Worm (Caenorhabditis elegans) whole organism, early embryonic: ENCODE data around the gene str-261.

Source experiments
- B0310.2 ChIP-seq: sonication (generic microtip); optimal IDR thresholded peaks from 2 replicates; lab custom pipeline; 2016; ENCODE audit warnings: mild to moderate bottlenecking, missing genetic modification characterization, missing compliant biosample characterization
- F13C5.2 ChIP-seq: sonication (generic microtip); optimal IDR thresholded peaks from 2 replicates; lab custom pipeline; 2017; ENCODE audit warnings: mild to moderate bottlenecking, missing genetic modification characterization, inconsistent platforms, missing compliant biosample characterization
- aly-1 ChIP-seq: sonication (generic microtip); optimal IDR thresholded peaks from 2 replicates; lab custom pipeline; 2016; ENCODE audit warnings: missing genetic modification characterization, missing compliant biosample characterization
- ama-1 ChIP-seq: fragments of 150-350 bp; optimal IDR thresholded peaks from 2 replicates; lab custom pipeline; 2014
- ceh-13 ChIP-seq: fragments of 200-800 bp; sonication (Bioruptor generic); optimal IDR thresholded peaks from 2 replicates; lab custom pipeline; 2018; ENCODE audit warnings: mild to moderate bottlenecking, missing genetic modification characterization, missing compliant biosample characterization
- ceh-36 ChIP-seq: sonication (generic microtip); optimal IDR thresholded peaks from 2 replicates; lab custom pipeline; 2016; ENCODE audit warnings: missing genetic modification characterization, inconsistent platforms, missing compliant biosample characterization
- ets-7 ChIP-seq: sonication (generic microtip); optimal IDR thresholded peaks from 2 replicates; lab custom pipeline; 2016; ENCODE audit warnings: missing genotype, missing genetic modification characterization, missing compliant biosample characterization
- flt-1 ChIP-seq: fragments of 200-800 bp; sonication (Bioruptor generic); IDR thresholded peaks from 2 replicates; pipeline ENCODE4 v1.3.6; 2022; ENCODE audit warnings: missing genetic modification characterization, missing compliant biosample characterization
- hmbx-1 ChIP-seq: sonication (generic microtip); optimal IDR thresholded peaks from 2 replicates; lab custom pipeline; 2016; ENCODE audit warnings: mild to moderate bottlenecking, missing genetic modification characterization, missing compliant biosample characterization
- hmg-4 ChIP-seq: fragments of 200-800 bp; sonication (Bioruptor generic); optimal IDR thresholded peaks from 2 replicates; lab custom pipeline; 2018; ENCODE audit warnings: mild to moderate bottlenecking, missing genetic modification characterization, missing compliant biosample characterization
- hnd-1 ChIP-seq: sonication (generic microtip); optimal IDR thresholded peaks from 2 replicates; lab custom pipeline; 2016; ENCODE audit warnings: missing genetic modification characterization, missing compliant biosample characterization
- pes-1 ChIP-seq: fragments of 200-800 bp; sonication (Bioruptor generic); IDR thresholded peaks from 2 replicates; pipeline ENCODE4 v1.3.6; 2022; ENCODE audit warnings: missing genetic modification reagents, missing genetic modification characterization, missing compliant biosample characterization
- scrt-1 ChIP-seq: fragments of 200-800 bp; sonication (Bioruptor generic); IDR thresholded peaks from 2 replicates; pipeline ENCODE4 v1.3.6; 2022; ENCODE audit warnings: missing genetic modification characterization, missing compliant biosample characterization
- sea-1 ChIP-seq: fragments of 200-800 bp; sonication (Bioruptor generic); conservative IDR thresholded peaks from 2 replicates; pipeline ENCODE4 v1.3.6; 2022; ENCODE audit warnings: missing genetic modification characterization, missing compliant biosample characterization
- tbx-11 ChIP-seq: fragments of 200-800 bp; sonication (Bioruptor generic); IDR thresholded peaks from 2 replicates; pipeline ENCODE4 v1.3.6; 2022; ENCODE audit warnings: missing genetic modification characterization, missing compliant biosample characterization
- tbx-37 ChIP-seq: fragments of 200-800 bp; sonication (Bioruptor generic); conservative IDR thresholded peaks from 2 replicates; pipeline ENCODE4 v1.3.6; 2022; ENCODE audit warnings: missing genetic modification reagents, missing genetic modification characterization, missing compliant biosample characterization

The str-261 gene

ce11 chrIII:11107327-11107726 lies 33.0 kb downstream of the str-261 start:
- TF ChIP-seq scrt-1 (GFP tag; lab: Robert Waterston, UW) = no peak
- TF ChIP-seq flt-1 (GFP tag; lab: Robert Waterston, UW) = no peak

ce11 chrIII:11110756-11111155 lies 36.4 kb downstream of the str-261 start:
- 0 out of 2 replicates have a peak, but pooled peaks have one; percentile 44 for TF ChIP-seq pes-1 (GFP tag; lab: Robert Waterston, UW)
- peak; percentile 61; the same call in 1 of the 2 replicates for TF ChIP-seq scrt-1 (GFP tag; lab: Robert Waterston, UW)
- TF ChIP-seq tbx-11 = no peak
- TF ChIP-seq flt-1 (GFP tag; lab: Robert Waterston, UW) = 0 out of 2 replicates have a peak, but pooled peaks have one; percentile 20
- no peak for TF ChIP-seq aly-1
- TF ChIP-seq ceh-36 (tag; lab: Kevin White, UChicago) = no peak
- TF ChIP-seq hmg-4 (GFP tag; lab: Kevin White, UChicago) = peak; percentile 14
- TF ChIP-seq hnd-1 = no peak
- no peak for TF ChIP-seq ceh-13 (GFP tag; lab: Kevin White, UChicago)
- TF ChIP-seq ama-1 (lab: Kevin White, UChicago) = no peak
- TF ChIP-seq B0310.2 (tag; lab: Kevin White, UChicago) = no peak
- 0 out of 2 replicates have a peak, but pooled peaks have one; percentile 43 for TF ChIP-seq sea-1 (GFP tag; lab: Robert Waterston, UW)
- no peak for TF ChIP-seq hmbx-1 (tag; lab: Kevin White, UChicago)
- TF ChIP-seq F13C5.2 (tag; lab: Kevin White, UChicago) = peak; percentile 36
- no peak for TF ChIP-seq tbx-37 (GFP tag; lab: Robert Waterston, UW)
- TF ChIP-seq ets-7 (tag; lab: Kevin White, UChicago) = no peak

- TF ChIP-seq F13C5.2 (tag; lab: Kevin White, UChicago) (no peak), pes-1 (GFP tag; lab: Robert Waterston, UW) (peak; percentile 50; the same call in 1 of the 2 replicates), scrt-1 (GFP tag; lab: Robert Waterston, UW) (peak; percentile 55; the same call in 1 of the 2 replicates)
These were observed 38.4 kb downstream of the str-261 start for ce11 chrIII:11112718-11113117.

ce11 chrIII:11113845-11114244 lies 39.5 kb downstream of the str-261 start:
- TF ChIP-seq pes-1 (GFP tag; lab: Robert Waterston, UW) (no peak), scrt-1 (GFP tag; lab: Robert Waterston, UW) (no peak), tbx-37 (GFP tag; lab: Robert Waterston, UW) (no peak)

ce11 chrIII:11115956-11116355 lies 41.6 kb downstream of the str-261 start:
- TF ChIP-seq hmbx-1 (tag; lab: Kevin White, UChicago) (no peak), ceh-36 (tag; lab: Kevin White, UChicago) (no peak)

- TF ChIP-seq tbx-37 (GFP tag; lab: Robert Waterston, UW) (0 out of 2 replicates have a peak, but pooled peaks have one; percentile 4), B0310.2 (tag; lab: Kevin White, UChicago) (peak; percentile 62), hnd-1 (peak; percentile 24), F13C5.2 (tag; lab: Kevin White, UChicago) (peak; percentile 77), ceh-13 (GFP tag; lab: Kevin White, UChicago) (peak; percentile 40), ets-7 (tag; lab: Kevin White, UChicago) (peak; percentile 63), flt-1 (GFP tag; lab: Robert Waterston, UW) (no peak), pes-1 (GFP tag; lab: Robert Waterston, UW) (peak; percentile 60), scrt-1 (GFP tag; lab: Robert Waterston, UW) (no peak), hmbx-1 (tag; lab: Kevin White, UChicago) (no peak)
These were observed 45.0 kb downstream of the str-261 start, which contains the start of the genes sup-35 and Y48A6C.4 for ce11 chrIII:11119176-11119853. TSS of gene sup-35 (minus strand) at chrIII:11119226. TSS of gene Y48A6C.4 (plus strand) at chrIII:11119803.

- TF ChIP-seq flt-1 (GFP tag; lab: Robert Waterston, UW) = no peak
- no peak for TF ChIP-seq tbx-11
- TF ChIP-seq scrt-1 (GFP tag; lab: Robert Waterston, UW) = 0 out of 2 replicates have a peak, but pooled peaks have one; percentile 8
- TF ChIP-seq pes-1 (GFP tag; lab: Robert Waterston, UW) = peak; percentile 62; the same call in 1 of the 2 replicates
- peak; percentile 38 for TF ChIP-seq ama-1 (lab: Kevin White, UChicago)
These were observed 49.5 kb downstream of the str-261 start for ce11 chrIII:11123844-11124243.
